Fruit fly (Drosophila melanogaster) whole organism, embryonic: ENCODE measurements around the gene dbr.

ENCODE experiments used
- Antp ChIP-seq: fragments of 200-800 bp; sonication (Bioruptor generic); optimal IDR thresholded peaks from 3 replicates; lab custom pipeline; 2016; ENCODE audit warnings: missing biosample characterization, missing genetic modification characterization
- BEAF-32 ChIP-seq: fragments of 200-800 bp; sonication (Bioruptor generic); optimal IDR thresholded peaks from 3 replicates; lab custom pipeline; 2017; ENCODE audit warnings: missing biosample characterization, missing genetic modification characterization, mild to moderate bottlenecking, moderate library complexity, missing genetic modification reagents
- Bdp1 ChIP-seq: fragments of 200-800 bp; sonication (Bioruptor generic); optimal IDR thresholded peaks from 3 replicates; lab custom pipeline; 2016; ENCODE audit warnings: missing biosample characterization, missing genetic modification characterization
- CG10274 ChIP-seq: fragments of 200-800 bp; sonication (Bioruptor generic); optimal IDR thresholded peaks from 3 replicates; lab custom pipeline; 2017; ENCODE audit warnings: missing biosample characterization, mild to moderate bottlenecking, missing genetic modification characterization
- CG10543 ChIP-seq: fragments of 200-800 bp; sonication (Bioruptor generic); optimal IDR thresholded peaks from 3 replicates; lab custom pipeline; 2017; ENCODE audit warnings: missing biosample characterization, mild to moderate bottlenecking, missing genetic modification characterization, moderate library complexity
- CG11085 ChIP-seq: fragments of 200-800 bp; sonication (Bioruptor generic); IDR thresholded peaks from 2 replicates; pipeline ENCODE4 v1.3.6; 2022; ENCODE audit warnings: missing biosample characterization, missing genetic modification characterization
- CG11398 ChIP-seq: fragments of 200-800 bp; sonication (Bioruptor generic); optimal IDR thresholded peaks from 2 replicates; lab custom pipeline; 2016; ENCODE audit warnings: missing biosample characterization, missing genetic modification characterization
- CG12659 ChIP-seq: fragments of 200-800 bp; sonication (Bioruptor generic); optimal IDR thresholded peaks from 3 replicates; lab custom pipeline; 2017; ENCODE audit warnings: mild to moderate bottlenecking, missing biosample characterization, missing genetic modification reagents, missing genetic modification characterization
- CG13894 ChIP-seq: fragments of 200-800 bp; sonication (Bioruptor generic); optimal IDR thresholded peaks from 3 replicates; lab custom pipeline; 2018; ENCODE audit warnings: missing biosample characterization, mild to moderate bottlenecking, missing genetic modification characterization, moderate library complexity
- CG14014 ChIP-seq: fragments of 200-800 bp; sonication (Bioruptor generic); IDR thresholded peaks from 2 replicates; pipeline ENCODE4 v1.3.6; 2022; ENCODE audit warnings: missing biosample characterization, missing genetic modification characterization
- CG14667 ChIP-seq: fragments of 200-800 bp; sonication (Bioruptor generic); IDR thresholded peaks from 2 replicates; pipeline ENCODE4 v1.3.6; 2022; ENCODE audit warnings: missing biosample characterization, missing genetic modification characterization
- CG15479 ChIP-seq: fragments of 200-800 bp; sonication (Bioruptor generic); optimal IDR thresholded peaks from 3 replicates; lab custom pipeline; 2019; ENCODE audit warnings: missing biosample characterization, mild to moderate bottlenecking, missing genetic modification characterization, moderate library complexity
- CG17612 ChIP-seq: fragments of 200-800 bp; sonication (Bioruptor generic); IDR thresholded peaks from 2 replicates; pipeline ENCODE4 v1.3.6; 2022; ENCODE audit warnings: missing biosample characterization, missing genetic modification characterization
- CG18011 ChIP-seq: fragments of 200-800 bp; sonication (Bioruptor generic); optimal IDR thresholded peaks from 2 replicates; lab custom pipeline; 2017; ENCODE audit warnings: missing biosample characterization, missing genetic modification characterization, mild to moderate bottlenecking, moderate library complexity, missing genotype
- CG18764 ChIP-seq: fragments of 200-800 bp; sonication (Bioruptor generic); optimal IDR thresholded peaks from 3 replicates; lab custom pipeline; 2016; ENCODE audit warnings: missing biosample characterization, missing genetic modification characterization
- CG2202 ChIP-seq: fragments of 200-800 bp; sonication (Bioruptor generic); optimal IDR thresholded peaks from 2 replicates; lab custom pipeline; 2018; ENCODE audit warnings: missing biosample characterization, mild to moderate bottlenecking, missing genetic modification characterization
- CG3726 ChIP-seq: fragments of 200-800 bp; sonication (Bioruptor generic); IDR thresholded peaks from 3 replicates; pipeline ENCODE4, ENCODE4 v1.3.6; 2022; ENCODE audit warnings: missing biosample characterization, missing genetic modification characterization
- CG8359 ChIP-seq: fragments of 200-800 bp; sonication (Bioruptor generic); optimal IDR thresholded peaks from 2 replicates; lab custom pipeline; 2017; ENCODE audit warnings: missing biosample characterization, mild to moderate bottlenecking, missing genetic modification characterization, borderline replicate concordance
- CG8765 ChIP-seq: fragments of 200-800 bp; sonication (Bioruptor generic); IDR thresholded peaks from 2 replicates; pipeline ENCODE4 v1.3.6; 2022; ENCODE audit warnings: missing biosample characterization, missing genetic modification characterization
- CG9215 ChIP-seq: fragments of 200-800 bp; sonication (Bioruptor generic); IDR thresholded peaks from 2 replicates; pipeline ENCODE4 v1.3.6; 2022; ENCODE audit warnings: missing biosample characterization, missing genetic modification characterization
- Dek ChIP-seq: fragments of 200-800 bp; sonication (Bioruptor generic); optimal IDR thresholded peaks from 3 replicates; lab custom pipeline; 2019; ENCODE audit warnings: missing biosample characterization, mild to moderate bottlenecking, missing genetic modification characterization, moderate library complexity
- Dip3 ChIP-seq: fragments of 200-800 bp; sonication (Bioruptor generic); optimal IDR thresholded peaks from 3 replicates; lab custom pipeline; 2016; ENCODE audit warnings: missing biosample characterization, missing genetic modification characterization
- Dll ChIP-seq: fragments of 200-800 bp; sonication (Bioruptor generic); IDR thresholded peaks from 4 replicates; pipeline ENCODE4 v1.3.6; 2022; ENCODE audit warnings: missing biosample characterization, missing genetic modification characterization; ENCODE audit not compliant: partially characterized antibody
- PHDP ChIP-seq: fragments of 200-800 bp; sonication (Bioruptor generic); optimal IDR thresholded peaks from 3 replicates; lab custom pipeline; 2018; ENCODE audit warnings: missing biosample characterization, mild to moderate bottlenecking, missing genetic modification characterization, moderate library complexity
- Ravus ChIP-seq: fragments of 200-800 bp; sonication (Bioruptor generic); IDR thresholded peaks from 2 replicates; pipeline ENCODE4 v1.3.6; 2022; ENCODE audit warnings: missing biosample characterization, missing genetic modification characterization
- chinmo ChIP-seq: fragments of 200-800 bp; sonication (Bioruptor generic); IDR thresholded peaks from 4 replicates; pipeline ENCODE4 v1.3.6; 2022; ENCODE audit warnings: missing biosample characterization, missing genetic modification characterization; ENCODE audit not compliant: partially characterized antibody
- corto ChIP-seq: fragments of 200-800 bp; sonication (Bioruptor generic); optimal IDR thresholded peaks from 2 replicates; lab custom pipeline; 2016; ENCODE audit warnings: missing biosample characterization, mild to moderate bottlenecking, missing genetic modification characterization, moderate library complexity
- crc ChIP-seq: fragments of 200-800 bp; sonication (Bioruptor generic); optimal IDR thresholded peaks from 2 replicates; lab custom pipeline; 2016; ENCODE audit warnings: missing biosample characterization, missing genetic modification characterization
- crp ChIP-seq, 2 experiments: fragments of 200-800 bp; sonication (Bioruptor generic); optimal IDR thresholded peaks; 2 replicates in 1 of 2; 3 replicates in 1 of 2; lab custom pipeline; 2017; ENCODE audit warnings: missing biosample characterization in 2 of 2, missing genetic modification characterization in 2 of 2, mild to moderate bottlenecking in 1 of 2, moderate library complexity in 1 of 2
- dmrt11E ChIP-seq: fragments of 200-800 bp; sonication (Bioruptor generic); optimal IDR thresholded peaks from 3 replicates; lab custom pipeline; 2018; ENCODE audit warnings: missing biosample characterization, mild to moderate bottlenecking, missing genetic modification characterization, moderate library complexity
- dmrt99B ChIP-seq: fragments of 200-800 bp; sonication (Bioruptor generic); optimal IDR thresholded peaks from 2 replicates; lab custom pipeline; 2018; ENCODE audit warnings: missing biosample characterization, mild to moderate bottlenecking, missing genetic modification characterization, moderate library complexity
- emc ChIP-seq: fragments of 200-800 bp; sonication (Bioruptor generic); optimal IDR thresholded peaks from 2 replicates; lab custom pipeline; 2016; ENCODE audit warnings: missing biosample characterization, missing genetic modification characterization
- fd3F ChIP-seq: fragments of 200-800 bp; sonication (Bioruptor generic); optimal IDR thresholded peaks from 2 replicates; lab custom pipeline; 2018; ENCODE audit warnings: missing biosample characterization, mild to moderate bottlenecking, missing genetic modification characterization, moderate library complexity
- ftz-f1 ChIP-seq: fragments of 200-800 bp; sonication (Bioruptor generic); optimal IDR thresholded peaks from 2 replicates; lab custom pipeline; 2016; ENCODE audit warnings: missing biosample characterization, missing genetic modification characterization
- gcm ChIP-seq: fragments of 200-800 bp; sonication (Bioruptor generic); optimal IDR thresholded peaks from 2 replicates; lab custom pipeline; 2019; ENCODE audit warnings: missing biosample characterization, mild to moderate bottlenecking, missing genetic modification characterization, moderate library complexity
- gfzf ChIP-seq: fragments of 200-800 bp; sonication (Bioruptor generic); optimal IDR thresholded peaks from 2 replicates; lab custom pipeline; 2016; ENCODE audit warnings: missing biosample characterization, mild to moderate bottlenecking, missing genetic modification characterization, moderate library complexity
- grn ChIP-seq: fragments of 200-800 bp; sonication (Bioruptor generic); optimal IDR thresholded peaks from 3 replicates; lab custom pipeline; 2017; ENCODE audit warnings: missing biosample characterization, missing genetic modification characterization
- gsb-n ChIP-seq: fragments of 200-800 bp; sonication (Bioruptor generic); optimal IDR thresholded peaks from 3 replicates; lab custom pipeline; 2018; ENCODE audit warnings: missing biosample characterization, mild to moderate bottlenecking, missing genetic modification characterization
- jumu ChIP-seq: fragments of 200-800 bp; sonication (Bioruptor generic); optimal IDR thresholded peaks from 3 replicates; lab custom pipeline; 2016; ENCODE audit warnings: missing biosample characterization, missing genetic modification characterization
- lab ChIP-seq: fragments of 200-800 bp; sonication (Bioruptor generic); optimal IDR thresholded peaks from 3 replicates; lab custom pipeline; 2017; ENCODE audit warnings: missing biosample characterization, missing genetic modification characterization, mild to moderate bottlenecking, moderate library complexity, missing genetic modification reagents
- lilli ChIP-seq: fragments of 200-800 bp; sonication (Bioruptor generic); optimal IDR thresholded peaks from 3 replicates; lab custom pipeline; 2016; ENCODE audit warnings: missing biosample characterization, missing genetic modification characterization
- mirr ChIP-seq: fragments of 200-800 bp; sonication (Bioruptor generic); optimal IDR thresholded peaks from 3 replicates; lab custom pipeline; 2018; ENCODE audit warnings: missing biosample characterization, mild to moderate bottlenecking, missing genetic modification characterization
- pho ChIP-seq: fragments of 200-800 bp; sonication (Bioruptor generic); optimal IDR thresholded peaks from 2 replicates; lab custom pipeline; 2016; ENCODE audit warnings: missing biosample characterization, missing genetic modification characterization
- sob ChIP-seq: fragments of 200-800 bp; sonication (Bioruptor generic); IDR thresholded peaks from 2 replicates; pipeline ENCODE4 v1.3.6; 2022; ENCODE audit warnings: missing biosample characterization, missing genetic modification characterization
- sug ChIP-seq: fragments of 200-800 bp; optimal IDR thresholded peaks from 2 replicates; lab custom pipeline; 2019; ENCODE audit warnings: missing biosample characterization, mild to moderate bottlenecking, missing genetic modification characterization, moderate library complexity
- tap ChIP-seq: fragments of 200-800 bp; optimal IDR thresholded peaks from 3 replicates; lab custom pipeline; 2019; ENCODE audit warnings: missing biosample characterization, mild to moderate bottlenecking, missing genetic modification characterization, moderate library complexity
- trem ChIP-seq: fragments of 200-800 bp; optimal IDR thresholded peaks from 3 replicates; lab custom pipeline; 2019; ENCODE audit warnings: missing biosample characterization, mild to moderate bottlenecking, missing genetic modification characterization, moderate library complexity
- twi ChIP-seq: fragments of 200-800 bp; optimal IDR thresholded peaks from 2 replicates; lab custom pipeline; 2019; ENCODE audit warnings: missing biosample characterization, mild to moderate bottlenecking, missing genetic modification characterization, moderate library complexity

dbr gene

DNA sequence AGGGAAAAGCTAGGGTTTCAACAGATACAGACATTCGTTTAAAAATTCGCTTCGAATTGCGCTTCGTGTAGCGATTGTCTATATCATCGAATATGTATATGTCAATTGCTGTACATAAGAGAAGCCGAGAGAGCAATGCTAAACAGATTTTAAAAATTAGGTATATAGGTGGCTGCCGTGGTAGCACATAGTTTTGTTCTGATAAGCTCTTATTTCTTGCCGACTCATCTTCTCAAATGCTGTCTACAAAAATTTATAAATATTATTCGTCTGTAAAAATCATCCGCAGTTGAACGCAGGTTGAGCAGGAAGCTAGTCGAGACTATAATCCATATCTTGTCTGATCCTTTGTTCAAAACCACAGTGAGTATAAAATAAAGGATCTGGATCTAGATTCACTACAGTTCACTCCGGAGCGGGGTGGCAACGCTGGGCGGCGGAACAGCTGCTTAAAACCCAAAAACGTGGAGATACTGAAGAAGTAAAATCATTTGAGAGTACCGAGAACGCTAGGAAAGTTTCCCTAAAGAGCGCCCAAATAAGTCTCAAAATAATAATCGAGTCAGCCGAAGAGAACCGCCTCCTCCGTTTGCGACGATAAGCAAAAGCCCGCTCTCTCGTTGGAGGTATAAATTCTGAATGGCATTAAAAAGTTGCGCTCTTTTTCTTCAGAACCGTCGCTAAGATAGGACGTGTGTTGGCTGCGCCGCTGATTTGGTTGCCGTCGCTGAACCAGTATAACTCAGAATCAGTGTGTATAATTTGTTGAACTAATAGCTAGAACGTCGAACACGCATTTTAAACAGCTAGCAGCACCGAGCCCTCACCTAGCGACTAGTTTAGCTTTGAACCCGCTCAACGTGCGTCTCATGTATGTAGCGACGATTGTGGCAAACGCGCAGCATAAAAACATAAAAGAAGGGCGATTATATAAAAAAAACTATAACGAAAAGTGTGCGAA lies 41.5 kb downstream of the dbr start (continued):
- TF ChIP-seq gsb-n (no peak), dmrt99B (tag; lab: Kevin White, UChicago) (no peak), CG10543 (GFP tag; lab: Kevin White, UChicago) (peak; percentile 76), CG2202 (tag; lab: Kevin White, UChicago) (no peak), twi (tag; lab: Kevin White, UChicago) (no peak), gcm (GFP tag; lab: Kevin White, UChicago) (peak; percentile 59), pho (no peak), CG8765 (GFP tag; lab: Robert Waterston, UW) (no peak), CG10274 (no peak), PHDP (tag; lab: Kevin White, UChicago) (peak; percentile 7), Antp (no peak), CG13894 (peak; percentile 80), CG14014 (GFP tag; lab: Robert Waterston, UW) (no peak; the same call in 1 of the 2 replicates), CG11398 (no peak), CG18011 (GFP tag; lab: Kevin White, UChicago) (no peak), crc (GFP tag; lab: Kevin White, UChicago) (no peak), tap (tag; lab: Kevin White, UChicago) (no peak), sug (peak; percentile 2), CG8359 (no peak), CG15479 (GFP tag; lab: Kevin White, UChicago) (no peak), gfzf (GFP tag; lab: Kevin White, UChicago) (no peak), CG17612 (GFP tag; lab: Robert Waterston, UW) (no peak), CG9215 (no peak), grn (GFP tag; lab: Kevin White, UChicago) (no peak), emc (GFP tag; lab: Kevin White, UChicago) (no peak), CG14667 (GFP tag; lab: Robert Waterston, UW) (no peak), Dip3 (no peak), Bdp1 (no peak), lilli (GFP tag; lab: Kevin White, UChicago) (peak; percentile 29), fd3F (GFP tag; lab: Kevin White, UChicago) (no peak)
- TF ChIP-seq, all 482 proteins: peak for 125

DNA sequence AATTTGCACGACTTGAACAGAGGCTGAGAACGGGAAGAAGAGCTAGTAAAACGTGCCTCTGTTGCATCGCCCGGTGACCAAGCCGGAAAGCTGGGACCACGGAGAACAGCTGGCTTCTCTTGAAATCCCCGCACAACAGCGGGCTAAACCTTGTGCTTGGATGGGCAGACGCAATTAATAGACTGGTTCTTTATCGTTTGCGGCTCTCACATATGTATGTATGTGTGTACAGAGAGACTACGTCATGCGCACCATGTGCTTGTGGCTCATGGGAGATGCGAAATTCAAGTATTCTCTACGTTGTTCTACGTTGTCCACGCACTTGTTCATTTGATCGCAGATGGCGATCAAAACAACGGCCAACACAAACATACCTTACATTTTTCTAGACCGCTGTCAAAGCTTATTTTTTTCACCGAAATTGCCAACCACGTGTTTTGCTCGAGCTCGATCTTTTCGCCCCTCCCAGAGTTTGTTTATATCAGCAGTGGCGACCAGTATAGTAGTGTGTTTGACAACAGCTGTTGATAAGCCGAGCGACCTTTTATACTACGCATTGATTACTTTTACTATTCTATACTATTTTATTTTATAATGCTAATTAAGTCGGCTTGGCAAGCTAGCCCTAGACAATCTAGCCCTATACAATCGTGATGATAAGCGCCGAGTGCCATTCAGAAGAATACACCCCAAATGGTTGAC lies 43.0 kb downstream of the dbr start:
- TF ChIP-seq mirr (peak; percentile 63), chinmo (peak; percentile 86; the same call in 3 of the 4 replicates), CG18764 (GFP tag; lab: Kevin White, UChicago) (no peak), Dll (GFP tag; lab: Robert Waterston, UW) (no peak), BEAF-32 (GFP tag; lab: Kevin White, UChicago) (no peak), Ravus (no peak), dmrt11E (tag; lab: Kevin White, UChicago) (no peak), CG3726 (GFP tag; lab: Robert Waterston, UW) (no peak), trem (no peak), CG12659 (GFP tag; lab: Kevin White, UChicago) (no peak), lab (peak; percentile 41), ftz-f1 (GFP tag; lab: Kevin White, UChicago) (peak; percentile 1), corto (no peak), crp (GFP tag; optimal IDR thresholded peaks at IDR 0.05; lab: Kevin White, UChicago) (peak in 1 of 2 experiments; percentile 8), CG11085 (GFP tag; lab: Robert Waterston, UW) (no peak), jumu (GFP tag; lab: Kevin White, UChicago) (no peak), CG8359 (no peak), sob (GFP tag; lab: Robert Waterston, UW) (0 out of 2 replicates have a peak, but pooled peaks have one; percentile 5), Dek (tag; lab: Kevin White, UChicago) (peak; percentile 15)
